Worm (Caenorhabditis elegans): ENCODE measurements around the gene sap-140.
A peak's percentile ranks its signal among the peaks of the same experiment; 100 is the strongest.

The sap-140 gene

ce11 chrIII:7518424-7518823 lies 18.9 kb downstream of the sap-140 start, which contains the start of gene clk-2:
clk-2 (minus strand) TSS chrIII:7518524.
- no peak for TF ChIP-seq ces-1 (GFP tag; optimal IDR thresholded peaks at IDR 0.05)
- TF ChIP-seq ceh-39 (tag; optimal IDR thresholded peaks at IDR 0.05): no peak
- no peak for TF ChIP-seq nhr-12 (tag; optimal IDR thresholded peaks at IDR 0.05)
- TF ChIP-seq ham-2 (GFP tag; optimal IDR thresholded peaks at IDR 0.05): no peak
- TF ChIP-seq elt-3 (tag; optimal IDR thresholded peaks at IDR 0.05): no peak
- no peak for TF ChIP-seq lin-32 (GFP tag; optimal IDR thresholded peaks at IDR 0.05)
- no peak for TF ChIP-seq lin-13 (tag; optimal IDR thresholded peaks at IDR 0.05)
- TF ChIP-seq drap-1 (GFP tag; optimal IDR thresholded peaks at IDR 0.05): no peak
- no peak for TF ChIP-seq lsy-2 (tag; optimal IDR thresholded peaks at IDR 0.05)
- TF ChIP-seq unc-62 (GFP tag; optimal IDR thresholded peaks at IDR 0.05): no peak

ce11 chrIII:7520672-7521071 lies 21.1 kb downstream of the sap-140 start, which contains the start of the genes cux-7 and C07H6.2:
cux-7 (minus strand) TSS chrIII:7520845.
C07H6.2 (plus strand) TSS chrIII:7521009.
- TF ChIP-seq unc-120 (tag; optimal IDR thresholded peaks at IDR 0.05; ENCODE audit: poor library complexity, severe bottlenecking) (peak; percentile 17), lin-13 (tag; optimal IDR thresholded peaks at IDR 0.05) (peak; percentile 59), ceh-83 (GFP tag; optimal IDR thresholded peaks at IDR 0.05) (peak; percentile 18), sptf-1 (tag; optimal IDR thresholded peaks at IDR 0.05) (peak; percentile 70), sem-2 (GFP tag; optimal IDR thresholded peaks at IDR 0.05) (peak; percentile 33), lin-32 (GFP tag; optimal IDR thresholded peaks at IDR 0.05) (peak; percentile 51), M03D4.4 (tag; optimal IDR thresholded peaks at IDR 0.05) (peak; percentile 29), elt-3 (tag; optimal IDR thresholded peaks at IDR 0.05) (no peak), mls-2 (tag; optimal IDR thresholded peaks at IDR 0.05) (peak; percentile 47), drap-1 (GFP tag; optimal IDR thresholded peaks at IDR 0.05) (peak; percentile 74), ham-2 (GFP tag; optimal IDR thresholded peaks at IDR 0.05) (no peak), bed-3 (GFP tag; optimal IDR thresholded peaks at IDR 0.05) (no peak), ces-1 (GFP tag; optimal IDR thresholded peaks at IDR 0.05) (no peak), cnd-1 (tag; optimal IDR thresholded peaks at IDR 0.05) (peak; percentile 65), pha-4 (tag; optimal IDR thresholded peaks at IDR 0.05) (peak; percentile 38)

- no peak for TF ChIP-seq unc-120 (tag; optimal IDR thresholded peaks at IDR 0.05; ENCODE audit: poor library complexity, severe bottlenecking)
- TF ChIP-seq pha-4 (tag; optimal IDR thresholded peaks at IDR 0.05): no peak
- no peak for TF ChIP-seq elt-3 (tag; optimal IDR thresholded peaks at IDR 0.05)
- TF ChIP-seq ceh-39 (tag; optimal IDR thresholded peaks at IDR 0.05): no peak
- TF ChIP-seq sptf-1 (tag; optimal IDR thresholded peaks at IDR 0.05): no peak
- TF ChIP-seq mep-1 (tag; optimal IDR thresholded peaks at IDR 0.05): no peak
- no peak for TF ChIP-seq bed-3 (GFP tag; optimal IDR thresholded peaks at IDR 0.05)
Observed at ce11 chrIII:7521163-7521562, 21.6 kb downstream of the sap-140 start, which contains the start of gene lig-4. lig-4 (plus strand) TSS chrIII:7521463.

ce11 chrIII:7524830-7525344 lies 25.3 kb downstream of the sap-140 start:
- TF ChIP-seq nhr-2 (tag; optimal IDR thresholded peaks at IDR 0.05) (no peak), sem-2 (GFP tag; optimal IDR thresholded peaks at IDR 0.05) (no peak), hlh-1 (tag; optimal IDR thresholded peaks at IDR 0.05) (peak; percentile 1), elt-3 (tag; optimal IDR thresholded peaks at IDR 0.05) (no peak), lsy-2 (tag; optimal IDR thresholded peaks at IDR 0.05) (peak; percentile 15), elt-1 (tag; optimal IDR thresholded peaks at IDR 0.05; ENCODE audit: borderline replicate concordance, insufficient read depth) (peak; percentile 27), unc-62 (GFP tag; optimal IDR thresholded peaks at IDR 0.05) (peak; percentile 64)

ce11 chrIII:7526974-7527466 lies 27.5 kb downstream of the sap-140 start:
- TF ChIP-seq sem-2 (GFP tag; optimal IDR thresholded peaks at IDR 0.05): no peak
- no peak for TF ChIP-seq tbx-8 (GFP tag; optimal IDR thresholded peaks at IDR 0.05)
- no peak for TF ChIP-seq cnd-1 (tag; optimal IDR thresholded peaks at IDR 0.05)
- TF ChIP-seq elt-1 (tag; optimal IDR thresholded peaks at IDR 0.05; ENCODE audit: borderline replicate concordance, insufficient read depth): no peak
- TF ChIP-seq ceh-39 (tag; optimal IDR thresholded peaks at IDR 0.05): no peak
- TF ChIP-seq pha-4 (tag; optimal IDR thresholded peaks at IDR 0.05): no peak
- TF ChIP-seq nhr-237 (tag; optimal IDR thresholded peaks at IDR 0.05): no peak
- TF ChIP-seq ceh-83 (GFP tag; optimal IDR thresholded peaks at IDR 0.05): no peak
- peak; percentile 30 for TF ChIP-seq lsy-2 (tag; optimal IDR thresholded peaks at IDR 0.05)
- no peak for TF ChIP-seq mep-1 (tag; optimal IDR thresholded peaks at IDR 0.05)
- TF ChIP-seq unc-120 (tag; optimal IDR thresholded peaks at IDR 0.05; ENCODE audit: poor library complexity, severe bottlenecking): no peak
- TF ChIP-seq unc-62 (GFP tag; optimal IDR thresholded peaks at IDR 0.05): peak; percentile 81

ce11 chrIII:7530108-7530507 lies 30.6 kb downstream of the sap-140 start:
- TF ChIP-seq unc-62 (GFP tag; optimal IDR thresholded peaks at IDR 0.05) (peak; percentile 79), hlh-1 (tag; optimal IDR thresholded peaks at IDR 0.05) (peak; percentile 70), nhr-2 (tag; optimal IDR thresholded peaks at IDR 0.05) (no peak), ham-2 (GFP tag; optimal IDR thresholded peaks at IDR 0.05) (no peak)

All from whole organism, mixed stage, embryonic.